Fruit fly (Drosophila melanogaster) whole organism: ENCODE data around the gene CG34295.

Experiments used
- pan ChIP-seq: fragments of >200 bp; optimal IDR thresholded peaks from 2 replicates; lab custom pipeline; 2017
- psq ChIP-seq: fragments of >200 bp; optimal IDR thresholded peaks from 2 replicates; lab custom pipeline; 2017

dm6 chr3R:28806402-28806801 lies 17.0 kb downstream of the CG34295 start, which contains the start of gene CheB98a:
- TF ChIP-seq psq (lab: Kevin White, UChicago): no peak
- TF ChIP-seq pan: no peak
